Fruit fly (Drosophila melanogaster): ENCODE data around the gene smp-30.

The smp-30 gene

dm6 chr3R:14713776-14714146, 37.3 kb downstream of the smp-30 start (continued):
- no peak for TF ChIP-seq Rfx (GFP tag; IDR thresholded peaks at IDR 0.05)
- peak; percentile 28; the same call in 1 of the 2 replicates for TF ChIP-seq CG32767 (GFP tag; IDR thresholded peaks at IDR 0.05)
- TF ChIP-seq sens-2 (GFP tag; IDR thresholded peaks at IDR 0.05) = no peak
- no peak for TF ChIP-seq CG12942 (GFP tag; optimal IDR thresholded peaks at IDR 0.05)
- no peak for TF ChIP-seq CG11093 (GFP tag; IDR thresholded peaks at IDR 0.05)
- 0 out of 3 replicates have a peak, but pooled peaks have one; percentile 31 for TF ChIP-seq CG2199 (GFP tag; IDR thresholded peaks at IDR 0.05)
- TF ChIP-seq ac (GFP tag; optimal IDR thresholded peaks at IDR 0.05) = peak; percentile 41
- TF ChIP-seq gce (GFP tag; IDR thresholded peaks at IDR 0.05) = no peak
- TF ChIP-seq Drgx (GFP tag; IDR thresholded peaks at IDR 0.05) = no peak
- peak; percentile 21; the same call in 1 of the 2 replicates for TF ChIP-seq sna (GFP tag; IDR thresholded peaks at IDR 0.05; ENCODE audit: partially characterized antibody)
- TF ChIP-seq dmrt11E (tag; optimal IDR thresholded peaks at IDR 0.05) = peak; percentile 16
- no peak for TF ChIP-seq Neu2 (GFP tag; optimal IDR thresholded peaks at IDR 0.05; ENCODE audit: borderline replicate concordance)
- TF ChIP-seq sug (tag; optimal IDR thresholded peaks at IDR 0.05) = no peak
- TF ChIP-seq CG15601 (tag; optimal IDR thresholded peaks at IDR 0.05) = no peak
- no peak for TF ChIP-seq gt (GFP tag; IDR thresholded peaks at IDR 0.05)
- TF ChIP-seq Dfd (GFP tag; optimal IDR thresholded peaks at IDR 0.05) = no peak
- no peak for TF ChIP-seq CG5180 (GFP tag; optimal IDR thresholded peaks at IDR 0.05)

dm6 chr3R:14713110-14713713, 37.8 kb downstream of the smp-30 start:
- TF ChIP-seq exex (tag; optimal IDR thresholded peaks at IDR 0.05) = peak; percentile 69
- peak; percentile 52; the same call in 1 of the 2 replicates for TF ChIP-seq vvl (GFP tag; IDR thresholded peaks at IDR 0.05)
- TF ChIP-seq Atf6 (GFP tag; IDR thresholded peaks at IDR 0.05) = 0 out of 2 replicates have a peak, but pooled peaks have one; percentile 31
- no peak for TF ChIP-seq run (tag; optimal IDR thresholded peaks at IDR 0.05)
- peak; percentile 60 for TF ChIP-seq sug (tag; optimal IDR thresholded peaks at IDR 0.05)
- 0 out of 4 replicates have a peak, but pooled peaks have one; percentile 40 for TF ChIP-seq chinmo (GFP tag; IDR thresholded peaks at IDR 0.05; ENCODE audit: partially characterized antibody)
- TF ChIP-seq CG13894 (tag; optimal IDR thresholded peaks at IDR 0.05) = peak; percentile 58
- TF ChIP-seq Med (GFP tag) = peak; percentile 12
- TF ChIP-seq Pdp1 (GFP tag; optimal IDR thresholded peaks at IDR 0.05) = peak in 1 of 2 experiments; percentile 17
- TF ChIP-seq CG2199 (GFP tag; IDR thresholded peaks at IDR 0.05) = peak; percentile 56; the same call in 1 of the 3 replicates
- TF ChIP-seq CG17385 (GFP tag; optimal IDR thresholded peaks at IDR 0.05) = peak; percentile 17
- TF ChIP-seq sd (tag; optimal IDR thresholded peaks at IDR 0.05) = peak; percentile 96
- TF ChIP-seq gro (GFP tag; optimal IDR thresholded peaks at IDR 0.05) = no peak
- peak; percentile 51 for TF ChIP-seq abd-A (tag; optimal IDR thresholded peaks at IDR 0.05)
- TF ChIP-seq CG12769 (tag; optimal IDR thresholded peaks at IDR 0.05) = peak; percentile 15
- no peak for TF ChIP-seq Ets65A (GFP tag)
- TF ChIP-seq aop (GFP tag; IDR thresholded peaks at IDR 0.05) = no peak

dm6 chr3R:14711447-14712163, 39.4 kb downstream of the smp-30 start:
- TF ChIP-seq Hr78 (GFP tag; optimal IDR thresholded peaks at IDR 0.05) (peak in 1 of 2 experiments; percentile 20), CG17568 (GFP tag; optimal IDR thresholded peaks at IDR 0.05) (no peak), run (tag; optimal IDR thresholded peaks at IDR 0.05) (no peak), CG14441 (GFP tag; IDR thresholded peaks at IDR 0.05) (0 out of 2 replicates have a peak, but pooled peaks have one; percentile 9), Aef1 (GFP tag; IDR thresholded peaks at IDR 0.05) (peak; percentile 44; the same call in 1 of the 3 replicates), CG12071 (GFP tag; optimal IDR thresholded peaks at IDR 0.05) (no peak), aop (GFP tag; IDR thresholded peaks at IDR 0.05) (no peak), Ptx1 (GFP tag; IDR thresholded peaks at IDR 0.05) (peak; percentile 47; the same call in 1 of the 2 replicates), Bdp1 (GFP tag; optimal IDR thresholded peaks at IDR 0.05) (no peak), GATAe (GFP tag; conservative IDR thresholded peaks at IDR 0.05) (no peak), Doc3 (GFP tag; IDR thresholded peaks at IDR 0.05; ENCODE audit: partially characterized antibody) (no peak), CG9727 (GFP tag; optimal IDR thresholded peaks at IDR 0.05) (peak; percentile 38), sr (GFP tag; IDR thresholded peaks at IDR 0.05) (no peak), CG13123 (GFP tag; optimal IDR thresholded peaks at IDR 0.05) (no peak), scrt (GFP tag; optimal IDR thresholded peaks at IDR 0.05) (peak; percentile 2), CG17361 (GFP tag; IDR thresholded peaks at IDR 0.05) (peak; percentile 24; the same call in 1 of the 3 replicates)

Data from whole organism, embryonic.